ENCODE assay signal across 2 fruit fly cellular contexts in genomic region chrX:3867782-3868181, dm6.
TF ChIP-seq lines count a peak whose summit lies in the region.

No protein-coding gene starts in this region.

- no peak for TF ChIP-seq CTCF in whole organism, embryonic (GFP tag; optimal IDR thresholded peaks at IDR 0.05; lab: Kevin White, UChicago)

TF ChIP-seq in whole organism, adult, 20 proteins besides CTCF, POLR2A, EP300 and RAD21:
- no peak for TF ChIP-seq kay (GFP tag; lab: Kevin White, UChicago; ENCODE audit: borderline replicate concordance)
- no peak for TF ChIP-seq CG14711 (tag; optimal IDR thresholded peaks at IDR 0.05; lab: Kevin White, UChicago)
- no peak for TF ChIP-seq CG7045 (GFP tag; optimal IDR thresholded peaks at IDR 0.05; lab: Kevin White, UChicago)
- no peak for TF ChIP-seq CG33017 (tag; optimal IDR thresholded peaks at IDR 0.05; lab: Kevin White, UChicago)
- TF ChIP-seq CG7101 (tag; optimal IDR thresholded peaks at IDR 0.05; lab: Kevin White, UChicago): no peak
- peak; percentile 87 for TF ChIP-seq ovo (GFP tag; optimal IDR thresholded peaks at IDR 0.05; lab: Kevin White, UChicago)
- no peak for TF ChIP-seq CG12768 (GFP tag; optimal IDR thresholded peaks at IDR 0.05; lab: Kevin White, UChicago)
- TF ChIP-seq pad (GFP tag; optimal IDR thresholded peaks at IDR 0.05; lab: Kevin White, UChicago): peak; percentile 96
- no peak for TF ChIP-seq Clk (GFP tag; optimal IDR thresholded peaks at IDR 0.05; lab: Kevin White, UChicago)
- no peak for TF ChIP-seq cnc (optimal IDR thresholded peaks at IDR 0.05; lab: Kevin White, UChicago)
- no peak for TF ChIP-seq Mnt (GFP tag; optimal IDR thresholded peaks at IDR 0.05; lab: Kevin White, UChicago)
- TF ChIP-seq cic (GFP tag; optimal IDR thresholded peaks at IDR 0.05; lab: Kevin White, UChicago): no peak
- no peak for TF ChIP-seq Crg-1 (GFP tag; optimal IDR thresholded peaks at IDR 0.05; lab: Kevin White, UChicago)
- TF ChIP-seq CG11617 (GFP tag; optimal IDR thresholded peaks at IDR 0.05; lab: Kevin White, UChicago): no peak
- TF ChIP-seq bab1 (GFP tag; optimal IDR thresholded peaks at IDR 0.05; lab: Kevin White, UChicago): no peak
- no peak for TF ChIP-seq CG1620 (GFP tag; optimal IDR thresholded peaks at IDR 0.05; lab: Kevin White, UChicago)

TF ChIP-seq in whole organism, embryonic, 481 proteins besides CTCF, POLR2A, EP300 and RAD21:
- no peak for TF ChIP-seq CG6791 (GFP tag; IDR thresholded peaks at IDR 0.05; lab: Robert Waterston, UW; ENCODE audit: partially characterized antibody)
- TF ChIP-seq sens (GFP tag; lab: Kevin White, UChicago): peak; percentile 20
- no peak for TF ChIP-seq fu2 (GFP tag; optimal IDR thresholded peaks at IDR 0.05; lab: Kevin White, UChicago)
